Worm (Caenorhabditis elegans) whole organism, mixed stage, embryonic: ENCODE data around the gene nsph-1.1.

ENCODE experiments used
- ces-1 ChIP-seq: fragments of 150-350 bp; optimal IDR thresholded peaks from 2 replicates; lab custom pipeline; 2014; ENCODE audit warnings: missing biosample characterization, missing genetic modification reagents, missing genetic modification characterization
- elt-1 ChIP-seq: sonication (generic microtip); optimal IDR thresholded peaks from 2 replicates; lab custom pipeline; 2017; ENCODE audit warnings: missing genetic modification characterization, mild to moderate bottlenecking, missing compliant biosample characterization, antibody characterized with exemption, moderate library complexity, borderline replicate concordance; ENCODE audit not compliant: insufficient read depth
- elt-3 ChIP-seq: fragments of 150-350 bp; optimal IDR thresholded peaks from 2 replicates; lab custom pipeline; 2014; ENCODE audit warnings: missing biosample characterization, missing genetic modification characterization
- lin-13 ChIP-seq: fragments of 150-350 bp; optimal IDR thresholded peaks from 2 replicates; lab custom pipeline; 2014; ENCODE audit warnings: missing biosample characterization, missing genetic modification characterization
- mep-1 ChIP-seq: fragments of 150-350 bp; optimal IDR thresholded peaks from 2 replicates; lab custom pipeline; 2017; ENCODE audit warnings: missing biosample characterization, missing genetic modification reagents, missing genetic modification characterization, inconsistent platforms
- nhr-12 ChIP-seq: fragments of 150-350 bp; optimal IDR thresholded peaks from 2 replicates; lab custom pipeline; 2014; ENCODE audit warnings: missing biosample characterization, missing genetic modification characterization
- nhr-2 ChIP-seq: fragments of 150-350 bp; optimal IDR thresholded peaks from 2 replicates; lab custom pipeline; 2014; ENCODE audit warnings: missing biosample characterization, missing genetic modification characterization
- nhr-237 ChIP-seq: fragments of 150-350 bp; optimal IDR thresholded peaks from 2 replicates; lab custom pipeline; 2014; ENCODE audit warnings: missing biosample characterization, missing genetic modification characterization
- nhr-76 ChIP-seq: sonication (generic microtip); optimal IDR thresholded peaks from 2 replicates; lab custom pipeline; 2017; ENCODE audit warnings: missing biosample characterization, missing genetic modification characterization
- sem-2 ChIP-seq: fragments of 200-800 bp; sonication (Bioruptor generic); optimal IDR thresholded peaks from 2 replicates; lab custom pipeline; 2018; ENCODE audit warnings: mild to moderate bottlenecking, missing genetic modification characterization, missing compliant biosample characterization
- snpc-4 ChIP-seq: fragments of 150-350 bp; optimal IDR thresholded peaks from 2 replicates; lab custom pipeline; 2014; ENCODE audit warnings: missing biosample characterization, missing genetic modification characterization
- unc-62 ChIP-seq: fragments of 150-350 bp; optimal IDR thresholded peaks from 2 replicates; lab custom pipeline; 2014; ENCODE audit warnings: missing biosample characterization, missing genetic modification reagents, missing genetic modification characterization
- ztf-11 ChIP-seq: fragments of 150-350 bp; optimal IDR thresholded peaks from 2 replicates; lab custom pipeline; 2014; ENCODE audit warnings: missing biosample characterization, missing genetic modification characterization

DNA sequence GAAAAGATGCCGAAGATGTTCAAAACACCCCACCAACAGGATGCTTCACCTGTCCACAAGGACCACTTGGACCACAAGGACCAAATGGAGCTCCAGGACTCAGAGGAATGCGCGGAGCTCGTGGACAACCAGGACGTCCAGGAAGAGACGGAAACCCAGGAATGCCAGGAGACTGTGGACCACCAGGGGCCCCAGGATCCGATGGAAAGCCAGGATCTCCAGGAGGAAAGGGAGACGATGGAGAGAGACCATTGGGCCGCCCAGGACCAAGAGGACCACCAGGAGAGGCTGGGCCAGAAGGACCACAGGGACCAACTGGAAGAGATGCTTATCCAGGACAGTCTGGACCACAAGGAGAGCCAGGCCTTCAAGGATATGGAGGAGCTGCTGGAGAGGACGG is 32.9 kb upstream of the nsph-1.1 start:
- TF ChIP-seq unc-62 (GFP tag; lab: Kevin White, UChicago) (no peak), nhr-12 (tag; lab: Kevin White, UChicago) (no peak), snpc-4 (tag; lab: Kevin White, UChicago) (no peak), ces-1 (GFP tag; lab: Kevin White, UChicago) (no peak), elt-3 (tag; lab: Kevin White, UChicago) (no peak), sem-2 (GFP tag; lab: Kevin White, UChicago) (no peak), nhr-237 (tag; lab: Kevin White, UChicago) (no peak), nhr-2 (tag; lab: Kevin White, UChicago) (no peak), nhr-76 (no peak), lin-13 (tag; lab: Kevin White, UChicago) (no peak), elt-1 (no peak), ztf-11 (tag; lab: Kevin White, UChicago) (no peak), mep-1 (no peak)
